Fruit fly (Drosophila melanogaster): Measurements from ENCODE around the gene GCS1.

GCS1 gene

DNA sequence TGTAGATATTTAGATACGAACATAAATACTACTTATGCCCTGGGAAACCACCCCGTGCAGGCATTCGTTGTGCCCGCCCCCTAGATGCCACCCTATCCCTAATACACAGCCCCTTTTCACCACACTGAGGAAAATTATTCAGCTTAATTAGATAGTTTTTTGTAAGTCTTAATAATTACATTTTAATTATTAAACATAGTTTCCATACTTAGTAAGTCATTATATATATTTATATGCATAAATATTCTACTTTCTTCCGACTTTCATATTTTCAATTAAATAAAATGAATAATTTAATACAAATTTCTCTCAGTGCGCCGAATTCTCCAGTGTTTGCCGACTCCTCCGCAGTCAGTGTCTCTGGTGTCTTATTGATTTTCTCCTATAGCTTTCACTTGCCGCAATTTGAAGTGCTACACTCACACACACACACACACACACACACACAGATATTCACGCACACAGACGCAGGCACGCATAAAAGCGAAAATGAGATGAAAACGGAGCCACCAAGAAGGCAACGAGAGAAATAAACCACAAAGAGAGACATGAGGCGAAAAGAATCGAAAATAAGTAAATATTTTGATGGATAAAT is 52.3 kb downstream of the GCS1 start (continued):
- TF ChIP-seq CHES-1-like (GFP tag; optimal IDR thresholded peaks at IDR 0.05) (no peak), hkb (optimal IDR thresholded peaks at IDR 0.05) (no peak), hkb (GFP tag; IDR thresholded peaks at IDR 0.05) (no peak), tio (GFP tag; optimal IDR thresholded peaks at IDR 0.05) (no peak), CG3838 (GFP tag; optimal IDR thresholded peaks at IDR 0.05) (no peak), tx (GFP tag; optimal IDR thresholded peaks at IDR 0.05) (no peak), twi (tag; optimal IDR thresholded peaks at IDR 0.05) (no peak), CG6175 (GFP tag; IDR thresholded peaks at IDR 0.05) (no peak), nerfin-2 (GFP tag; IDR thresholded peaks at IDR 0.05; ENCODE audit: partially characterized antibody) (no peak), Atf6 (GFP tag; IDR thresholded peaks at IDR 0.05) (0 out of 2 replicates have a peak, but pooled peaks have one; percentile 10), CG9609 (GFP tag; optimal IDR thresholded peaks at IDR 0.05) (no peak), Hr51 (GFP tag; optimal IDR thresholded peaks at IDR 0.05) (peak in 1 of 2 experiments; percentile 31), CG2712 (tag; optimal IDR thresholded peaks at IDR 0.05) (peak; percentile 9), CG32767 (GFP tag; IDR thresholded peaks at IDR 0.05) (no peak), CG2678 (tag; optimal IDR thresholded peaks at IDR 0.05) (peak; percentile 65), CG6689 (GFP tag; IDR thresholded peaks at IDR 0.05) (no peak), Chrac-16 (GFP tag; optimal IDR thresholded peaks at IDR 0.05) (no peak), p53 (GFP tag; optimal IDR thresholded peaks at IDR 0.05) (no peak), tgo (GFP tag; IDR thresholded peaks at IDR 0.05) (peak; percentile 33; the same call in 1 of the 3 replicates), TFAM (GFP tag; optimal IDR thresholded peaks at IDR 0.05) (no peak), CG11093 (GFP tag; IDR thresholded peaks at IDR 0.05) (no peak), btn (GFP tag; optimal IDR thresholded peaks at IDR 0.05) (no peak), stc (GFP tag; IDR thresholded peaks at IDR 0.05) (no peak), pum (GFP tag; optimal IDR thresholded peaks at IDR 0.05) (no peak), CTCF (GFP tag; optimal IDR thresholded peaks at IDR 0.05) (no peak), Lim3 (GFP tag; IDR thresholded peaks at IDR 0.05) (no peak), CG7556 (GFP tag; optimal IDR thresholded peaks at IDR 0.05) (peak; percentile 43), ftz-f1 (GFP tag; optimal IDR thresholded peaks at IDR 0.05) (no peak), CG1792 (GFP tag; optimal IDR thresholded peaks at IDR 0.05) (no peak), CG33557 (GFP tag; optimal IDR thresholded peaks at IDR 0.05) (no peak), az2 (GFP tag; optimal IDR thresholded peaks at IDR 0.05) (no peak), scrt (GFP tag; optimal IDR thresholded peaks at IDR 0.05) (peak; percentile 6), Ptx1 (GFP tag; IDR thresholded peaks at IDR 0.05) (peak; percentile 41; the same call in 1 of the 2 replicates), Sry-δ (GFP tag; optimal IDR thresholded peaks at IDR 0.05) (no peak), lov (optimal IDR thresholded peaks at IDR 0.05) (no peak), lov (GFP tag; IDR thresholded peaks at IDR 0.05) (no peak), ERR (GFP tag; optimal IDR thresholded peaks at IDR 0.05) (no peak), CG12769 (tag; optimal IDR thresholded peaks at IDR 0.05) (no peak), tup (GFP tag; optimal IDR thresholded peaks at IDR 0.05) (no peak), ems (GFP tag; optimal IDR thresholded peaks at IDR 0.05) (no peak), yki (optimal IDR thresholded peaks at IDR 0.05) (no peak), Rfx (GFP tag; IDR thresholded peaks at IDR 0.05) (no peak), Hey (tag; optimal IDR thresholded peaks at IDR 0.05) (no peak), Fer3 (tag; optimal IDR thresholded peaks at IDR 0.05) (peak; percentile 10), CG15514 (GFP tag; optimal IDR thresholded peaks at IDR 0.05) (peak; percentile 5), Ravus (GFP tag; IDR thresholded peaks at IDR 0.05) (no peak), CG15269 (tag; optimal IDR thresholded peaks at IDR 0.05) (peak; percentile 29), Hmr (GFP tag; optimal IDR thresholded peaks at IDR 0.05) (peak; percentile 56), CG4820 (GFP tag; optimal IDR thresholded peaks at IDR 0.05) (no peak), CG8478 (optimal IDR thresholded peaks at IDR 0.05) (no peak), B-H2 (GFP tag; optimal IDR thresholded peaks at IDR 0.05) (no peak), CG10959 (GFP tag; IDR thresholded peaks at IDR 0.05) (no peak), Mrtf (GFP tag; IDR thresholded peaks at IDR 0.05) (no peak), Fer1 (GFP tag; optimal IDR thresholded peaks at IDR 0.05) (peak; percentile 45)
